Worm (Caenorhabditis elegans): ENCODE results near the gene abl-1.

DNA sequence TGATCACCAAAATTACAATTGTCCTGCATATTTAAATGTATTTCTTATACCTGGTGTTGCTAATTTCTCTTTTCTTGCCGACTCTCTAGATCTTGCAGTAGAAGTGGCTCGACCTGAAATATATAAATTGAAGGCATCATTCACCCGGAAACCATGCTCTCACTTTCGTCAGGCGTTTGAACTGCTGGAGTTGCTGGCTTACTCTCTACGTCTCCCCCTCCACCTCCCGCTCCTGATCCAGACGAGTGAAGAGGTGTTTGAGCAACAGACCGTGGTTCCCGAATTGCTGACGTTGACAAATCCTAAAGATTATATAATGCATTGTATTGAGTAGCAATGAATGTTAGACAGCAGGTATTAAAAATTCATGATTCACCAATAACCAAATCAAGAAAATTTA lies 46.2 kb upstream of the abl-1 start:
- TF ChIP-seq ama-1 (optimal IDR thresholded peaks at IDR 0.05) (no peak), pha-4 (tag; optimal IDR thresholded peaks at IDR 0.05) (no peak), fkh-10 (GFP tag; optimal IDR thresholded peaks at IDR 0.05) (no peak)

Measured in whole organism, late embryonic.